Worm (Caenorhabditis elegans): Measurements from ENCODE around the gene lin-5.

The lin-5 gene

ce11 chrII:7812332-7812731 lies 48.0 kb upstream of the lin-5 start:
- 0 out of 2 replicates have a peak, but pooled peaks have one; percentile 19 for TF ChIP-seq Y56A3A.18 (GFP tag; IDR thresholded peaks at IDR 0.05)
- no peak for TF ChIP-seq ceh-58 (GFP tag; IDR thresholded peaks at IDR 0.05)

ce11 chrII:7813237-7813636 lies 47.1 kb upstream of the lin-5 start:
- no peak for TF ChIP-seq lin-26 (GFP tag; IDR thresholded peaks at IDR 0.05)
- no peak for TF ChIP-seq Y67H2A.10 (GFP tag; conservative IDR thresholded peaks at IDR 0.05)
- TF ChIP-seq ceh-100 (GFP tag; IDR thresholded peaks at IDR 0.05): no peak
- TF ChIP-seq ccch-3 (GFP tag; optimal IDR thresholded peaks at IDR 0.05): no peak
- TF ChIP-seq dpl-1 (GFP tag; optimal IDR thresholded peaks at IDR 0.05): no peak

- TF ChIP-seq nfya-1 (tag; optimal IDR thresholded peaks at IDR 0.05; ENCODE audit: borderline replicate concordance, insufficient read depth): no peak
- no peak for TF ChIP-seq mes-4 (tag; optimal IDR thresholded peaks at IDR 0.05)
- TF ChIP-seq lin-40 (tag; optimal IDR thresholded peaks at IDR 0.05): no peak
- no peak for TF ChIP-seq nfyb-1 (GFP tag; IDR thresholded peaks at IDR 0.05)
- no peak for TF ChIP-seq lin-54 (GFP tag; optimal IDR thresholded peaks at IDR 0.05)
- TF ChIP-seq nhr-80 (tag; optimal IDR thresholded peaks at IDR 0.05): peak; percentile 34
- TF ChIP-seq tbx-9 (tag; optimal IDR thresholded peaks at IDR 0.05; ENCODE audit: borderline replicate concordance): no peak
These were observed 46.7 kb upstream of the lin-5 start for ce11 chrII:7813645-7814044.

ce11 chrII:7814215-7814614 lies 46.2 kb upstream of the lin-5 start:
- TF ChIP-seq cebp-2 (GFP tag; IDR thresholded peaks at IDR 0.05) (no peak), F37B4.10 (GFP tag; IDR thresholded peaks at IDR 0.05) (no peak), Y53G8AR.9 (GFP tag; conservative IDR thresholded peaks at IDR 0.05) (no peak), D2030.7 (GFP tag; IDR thresholded peaks at IDR 0.05) (no peak)

ce11 chrII:7814915-7815314 lies 45.5 kb upstream of the lin-5 start:
- TF ChIP-seq egl-18 (GFP tag; IDR thresholded peaks at IDR 0.05): no peak
- no peak for TF ChIP-seq athp-1 (tag; optimal IDR thresholded peaks at IDR 0.05)
- no peak for TF ChIP-seq unc-130 (GFP tag; optimal IDR thresholded peaks at IDR 0.05)
- no peak for TF ChIP-seq xnd-1 (tag; optimal IDR thresholded peaks at IDR 0.05)
- TF ChIP-seq let-607 (tag; optimal IDR thresholded peaks at IDR 0.05): peak in 1 of 2 experiments; percentile 17
- no peak for TF ChIP-seq tbx-9 (tag; optimal IDR thresholded peaks at IDR 0.05; ENCODE audit: borderline replicate concordance)
- TF ChIP-seq C06A6.2 (GFP tag; conservative IDR thresholded peaks at IDR 0.05): no peak
- TF ChIP-seq Y95B8A.8 (GFP tag; IDR thresholded peaks at IDR 0.05): no peak
- TF ChIP-seq ceh-58 (GFP tag; IDR thresholded peaks at IDR 0.05): no peak
- TF ChIP-seq dox-1 (GFP tag; IDR thresholded peaks at IDR 0.05): peak; percentile 6; the same call in 1 of the 2 replicates
- no peak for TF ChIP-seq hmg-20 (GFP tag; IDR thresholded peaks at IDR 0.05)
- TF ChIP-seq cebp-1 (GFP tag; IDR thresholded peaks at IDR 0.05): no peak
- peak; percentile 17 for TF ChIP-seq cebp-1 (tag; optimal IDR thresholded peaks at IDR 0.05)
- TF ChIP-seq gei-17 (GFP tag; optimal IDR thresholded peaks at IDR 0.05): no peak
- no peak for TF ChIP-seq lin-35 (GFP tag; optimal IDR thresholded peaks at IDR 0.05)
- peak; percentile 97 for TF ChIP-seq unc-62 (GFP tag; optimal IDR thresholded peaks at IDR 0.05)
- TF ChIP-seq nhr-80 (tag; optimal IDR thresholded peaks at IDR 0.05): peak; percentile 84
- TF ChIP-seq nhr-179 (tag; optimal IDR thresholded peaks at IDR 0.05): no peak
- no peak for TF ChIP-seq B0035.1 (tag; optimal IDR thresholded peaks at IDR 0.05)
- no peak for TF ChIP-seq egrh-3 (GFP tag; IDR thresholded peaks at IDR 0.05)
- TF ChIP-seq snpc-1.1 (tag; optimal IDR thresholded peaks at IDR 0.05; ENCODE audit: insufficient read depth): no peak
- TF ChIP-seq F55B11.4 (tag; optimal IDR thresholded peaks at IDR 0.05; ENCODE audit: borderline replicate concordance, insufficient read depth): no peak
